Fruit fly (Drosophila melanogaster) S2 (cell line): ENCODE results near the gene lost.

Source experiments
- CG8478 ChIP-seq: fragments of >200 bp; optimal IDR thresholded peaks from 2 replicates; lab custom pipeline; 2018
- CTCF ChIP-seq, 2 experiments: fragments of >200 bp; optimal IDR thresholded peaks; 2 replicates each; lab custom pipeline; 2018

The lost gene

DNA sequence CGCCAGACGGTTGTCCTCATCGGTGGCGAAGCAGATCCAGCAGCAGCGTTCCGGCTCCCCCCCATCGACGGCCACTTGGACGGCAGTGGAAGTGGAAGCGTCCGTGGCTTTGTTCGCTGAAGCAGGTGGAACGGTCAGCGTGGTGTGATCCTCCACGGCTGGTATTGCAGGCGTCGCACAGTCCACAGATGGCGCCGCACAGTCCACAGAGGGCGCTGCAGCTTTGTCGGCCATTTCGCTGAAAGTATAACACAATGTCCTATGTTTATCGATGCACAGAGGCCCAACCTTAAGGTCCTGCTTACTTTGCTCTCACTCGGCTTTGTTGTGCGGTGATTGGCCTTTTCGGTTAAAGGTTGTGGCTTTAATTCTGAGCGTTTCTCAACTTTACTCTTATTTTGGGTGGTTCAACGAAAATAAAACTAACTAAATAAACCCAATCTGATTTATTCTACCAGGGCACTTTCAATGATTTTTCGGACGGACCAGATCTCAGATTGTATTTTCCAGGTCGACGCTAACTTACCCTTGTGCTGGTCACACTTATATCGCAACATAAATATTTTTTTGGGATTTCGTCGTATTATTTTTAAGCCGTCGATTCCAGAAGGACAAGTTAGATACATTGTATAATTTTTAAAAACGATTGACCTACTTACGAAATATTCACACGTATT lies 5.3 kb upstream of the lost start, which contains the start of gene CG9855:
TSS of gene CG9855 (minus strand) at position 473 of the 677 bp plus-strand sequence.
- no peak for TF ChIP-seq CG8478 (lab: Kevin White, UChicago)
- peak; percentile 79 to 83 for TF ChIP-seq CTCF (optimal IDR thresholded peaks at IDR 0.05; lab: Kevin White, UChicago)

DNA sequence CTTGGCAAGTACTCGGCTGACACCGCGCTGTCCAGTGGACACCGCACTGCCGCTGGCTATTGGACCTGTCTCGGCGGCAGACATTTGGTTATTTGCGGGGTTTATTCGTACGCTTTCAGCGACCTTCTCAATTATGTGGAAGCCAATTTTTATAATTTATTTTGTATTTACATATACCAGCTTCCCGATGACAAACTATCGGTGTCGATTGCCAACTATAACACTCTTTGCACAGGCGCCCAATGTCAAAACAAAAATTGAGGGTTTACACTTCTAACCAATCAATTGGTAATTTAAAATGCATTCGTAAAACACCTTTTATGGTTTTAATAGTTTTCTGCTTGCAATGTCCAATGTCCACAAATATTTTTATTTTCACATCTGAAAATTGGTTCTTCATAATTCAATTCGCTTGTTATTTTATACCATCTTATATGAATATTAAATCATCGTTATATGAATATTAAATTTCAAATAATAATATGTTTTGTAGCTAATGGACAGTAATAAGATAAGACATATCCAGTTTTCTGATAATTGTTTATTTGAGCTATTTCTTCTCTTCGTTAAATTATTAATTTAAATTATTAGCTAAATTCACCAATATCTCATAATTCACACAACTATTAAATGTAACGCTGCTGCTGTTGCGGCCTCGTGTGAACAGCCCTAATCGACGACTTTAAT lies 2.9 kb upstream of the lost start:
- TF ChIP-seq CG8478 (lab: Kevin White, UChicago) (no peak), CTCF (optimal IDR thresholded peaks at IDR 0.05; lab: Kevin White, UChicago) (no peak)

DNA sequence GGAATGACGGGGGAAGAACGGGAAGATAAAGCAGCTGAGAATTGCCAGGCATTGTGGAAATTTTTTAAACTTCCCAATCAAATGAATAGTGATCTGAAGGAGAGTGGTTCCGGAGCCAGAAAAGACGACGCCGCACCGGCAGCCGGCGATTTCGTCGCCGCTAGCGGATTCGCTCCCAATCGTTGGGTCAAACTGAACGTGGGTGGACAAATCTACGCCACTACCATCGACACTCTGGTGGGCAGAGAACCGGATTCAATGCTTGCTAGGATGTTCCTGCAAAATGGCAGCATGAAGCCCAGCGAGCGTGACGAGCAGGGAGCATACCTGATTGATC lies 2.4 kb upstream of the lost start, which contains the start of gene CG14647:
TSS of gene CG14647 (plus strand) at position 14 of the 337 bp plus-strand sequence.
- no peak for TF ChIP-seq CG8478 (lab: Kevin White, UChicago)
- no peak for TF ChIP-seq CTCF (optimal IDR thresholded peaks at IDR 0.05; lab: Kevin White, UChicago)

DNA sequence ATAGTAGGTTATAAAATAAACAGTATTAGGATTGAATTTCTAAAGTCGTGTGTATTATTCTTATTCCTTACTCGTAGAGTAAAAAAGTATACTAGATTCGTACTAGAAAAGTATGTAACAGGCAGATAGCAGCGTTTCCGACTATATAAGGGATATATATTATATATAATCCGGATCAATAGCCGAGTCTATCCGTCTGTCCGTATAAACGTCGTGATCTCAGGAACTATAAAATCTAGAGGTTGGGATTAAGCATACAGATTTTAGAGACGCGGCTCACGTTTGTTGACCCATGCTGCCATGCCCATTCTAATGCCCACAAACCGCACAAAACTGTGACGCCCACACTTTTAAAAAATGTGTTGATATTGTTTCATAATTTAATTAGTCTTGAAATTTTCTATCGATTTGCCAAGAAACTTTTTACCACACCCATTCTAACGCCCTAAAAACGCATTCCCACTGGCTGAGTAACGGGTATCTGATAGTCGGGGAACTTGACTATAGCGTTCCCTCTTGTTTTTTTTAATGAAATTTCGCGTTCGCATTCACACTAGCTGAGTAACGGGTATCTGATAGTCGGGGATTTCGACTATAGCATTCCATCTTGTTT lies 793 bp upstream of the lost start, which contains the start of gene CG9853:
TSS of gene CG9853 (minus strand) at position 51 of the 613 bp plus-strand sequence.
- TF ChIP-seq CTCF (optimal IDR thresholded peaks at IDR 0.05; lab: Kevin White, UChicago) (no peak), CG8478 (lab: Kevin White, UChicago) (no peak)

DNA sequence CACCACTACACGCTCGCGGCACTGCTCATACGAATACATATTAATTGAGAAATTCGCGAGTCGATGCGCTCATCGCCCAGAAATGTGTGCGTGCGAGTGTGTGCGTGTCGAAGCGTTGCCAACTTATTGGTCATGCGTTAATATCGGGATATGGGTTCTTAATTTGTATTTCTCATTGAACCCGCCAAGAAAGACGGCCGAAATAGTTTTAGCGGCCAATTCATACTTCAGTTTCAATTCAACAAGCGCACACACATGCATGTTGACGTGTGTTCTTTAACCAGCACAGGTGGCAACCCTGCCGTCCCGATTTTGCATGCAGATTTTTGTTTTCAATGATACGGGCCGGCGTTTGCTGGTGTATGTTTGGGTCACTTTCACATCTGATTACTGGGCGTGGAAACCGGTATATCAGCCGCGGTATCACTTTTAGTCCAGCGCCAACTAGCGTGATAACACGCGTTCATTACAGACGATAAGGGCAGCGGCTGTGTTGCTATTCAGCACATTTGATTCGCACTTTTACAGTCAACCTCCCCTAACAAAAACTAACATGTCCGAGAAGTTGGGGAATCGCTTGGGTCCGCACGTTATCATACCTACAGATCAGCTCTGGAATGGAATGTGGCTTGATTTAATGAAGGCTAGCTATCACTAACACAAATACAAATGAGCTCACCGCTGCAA lies 973 bp downstream of the lost start:
- TF ChIP-seq CG8478 (lab: Kevin White, UChicago): no peak
- no peak for TF ChIP-seq CTCF (optimal IDR thresholded peaks at IDR 0.05; lab: Kevin White, UChicago)

DNA sequence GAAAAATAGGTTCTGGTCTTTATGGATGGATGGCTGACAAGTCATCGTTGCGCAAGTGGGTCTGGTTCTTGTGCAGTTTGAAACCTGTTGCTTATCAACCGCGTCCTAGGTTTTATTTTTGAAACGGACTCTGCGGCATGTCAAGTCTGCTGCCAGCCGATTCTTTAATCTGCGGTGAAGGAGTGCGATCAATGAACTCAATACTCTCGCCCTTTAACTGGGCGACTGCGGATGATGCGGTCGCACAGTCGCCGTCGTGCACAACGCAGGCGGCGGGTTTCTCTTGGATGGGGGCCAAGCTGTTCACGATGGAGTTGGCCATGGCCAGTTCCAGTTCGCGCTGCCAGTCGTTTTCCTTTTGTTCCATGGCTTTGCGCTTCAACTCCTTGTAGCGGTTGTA lies 4.4 kb downstream of the lost start:
- TF ChIP-seq CTCF (optimal IDR thresholded peaks at IDR 0.05; lab: Kevin White, UChicago): no peak
- no peak for TF ChIP-seq CG8478 (lab: Kevin White, UChicago)

DNA sequence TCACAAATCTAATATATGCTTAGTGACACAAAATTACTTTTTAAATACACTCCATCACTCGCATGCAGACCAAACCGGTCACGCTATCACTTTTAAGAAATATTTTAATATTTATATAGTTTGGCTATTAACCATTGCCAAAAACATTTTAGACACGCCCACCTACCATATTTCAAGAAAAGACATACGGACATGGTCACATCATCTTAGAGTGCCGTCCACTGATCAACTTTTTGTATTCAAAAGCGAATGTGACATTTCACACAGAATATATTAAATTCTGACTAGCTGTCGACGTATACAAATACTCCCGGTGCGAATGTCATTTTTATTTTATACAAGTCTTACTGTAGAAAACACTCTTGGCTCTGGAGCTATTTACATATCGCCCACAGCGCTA lies 13.3 kb downstream of the lost start, which contains the start of gene CG31528:
TSS of gene CG31528 (plus strand) at position 301 of the 400 bp plus-strand sequence.
- TF ChIP-seq CTCF (optimal IDR thresholded peaks at IDR 0.05; lab: Kevin White, UChicago) (no peak), CG8478 (lab: Kevin White, UChicago) (no peak)

DNA sequence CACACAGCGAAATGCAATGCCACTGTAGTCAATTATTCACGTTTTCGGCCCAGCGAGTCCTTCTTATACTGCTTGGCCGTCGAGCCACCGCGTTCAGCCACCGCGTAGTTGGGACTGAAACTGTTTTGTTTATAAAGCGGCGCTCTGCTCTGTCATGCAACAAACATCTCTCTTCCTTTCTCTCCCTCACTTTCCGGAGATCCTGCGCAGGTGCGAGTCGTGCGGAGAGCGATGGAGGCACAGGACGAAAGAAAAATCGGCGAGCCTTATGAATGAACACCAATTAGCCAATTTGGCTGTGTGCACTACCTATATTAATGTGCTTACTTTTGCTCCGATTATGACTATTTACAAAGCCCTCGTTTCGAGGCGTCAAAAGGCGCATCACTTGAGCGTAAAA lies 16.6 kb downstream of the lost start, which contains the start of gene CG32944:
TSS of gene CG32944 (minus strand) at position 97 of the 400 bp plus-strand sequence.
- TF ChIP-seq CTCF (optimal IDR thresholded peaks at IDR 0.05; lab: Kevin White, UChicago) (no peak), CG8478 (lab: Kevin White, UChicago) (no peak)

DNA sequence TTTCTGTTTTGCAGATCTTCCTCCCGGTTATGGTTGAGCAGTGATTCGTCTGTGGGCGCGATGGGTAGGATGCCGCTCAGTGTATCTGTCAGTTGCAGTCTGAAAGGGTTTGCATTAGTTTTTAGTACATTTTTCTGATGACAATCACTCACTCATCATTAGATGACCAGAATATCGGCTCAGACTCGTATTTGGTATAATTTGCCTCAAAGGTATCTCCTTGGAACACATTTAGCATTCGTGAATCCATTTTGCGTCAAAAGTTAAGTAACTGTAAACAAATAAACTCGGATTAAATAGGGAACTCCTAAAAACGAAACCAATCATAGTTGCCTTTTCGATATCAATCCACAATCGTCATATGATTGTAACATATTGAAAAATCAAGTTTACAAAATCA lies 23.9 kb downstream of the lost start, which contains the start of gene CG31525:
TSS of gene CG31525 (plus strand) at position 301 of the 400 bp plus-strand sequence.
- TF ChIP-seq CG8478 (lab: Kevin White, UChicago) (no peak), CTCF (optimal IDR thresholded peaks at IDR 0.05; lab: Kevin White, UChicago) (no peak)

DNA sequence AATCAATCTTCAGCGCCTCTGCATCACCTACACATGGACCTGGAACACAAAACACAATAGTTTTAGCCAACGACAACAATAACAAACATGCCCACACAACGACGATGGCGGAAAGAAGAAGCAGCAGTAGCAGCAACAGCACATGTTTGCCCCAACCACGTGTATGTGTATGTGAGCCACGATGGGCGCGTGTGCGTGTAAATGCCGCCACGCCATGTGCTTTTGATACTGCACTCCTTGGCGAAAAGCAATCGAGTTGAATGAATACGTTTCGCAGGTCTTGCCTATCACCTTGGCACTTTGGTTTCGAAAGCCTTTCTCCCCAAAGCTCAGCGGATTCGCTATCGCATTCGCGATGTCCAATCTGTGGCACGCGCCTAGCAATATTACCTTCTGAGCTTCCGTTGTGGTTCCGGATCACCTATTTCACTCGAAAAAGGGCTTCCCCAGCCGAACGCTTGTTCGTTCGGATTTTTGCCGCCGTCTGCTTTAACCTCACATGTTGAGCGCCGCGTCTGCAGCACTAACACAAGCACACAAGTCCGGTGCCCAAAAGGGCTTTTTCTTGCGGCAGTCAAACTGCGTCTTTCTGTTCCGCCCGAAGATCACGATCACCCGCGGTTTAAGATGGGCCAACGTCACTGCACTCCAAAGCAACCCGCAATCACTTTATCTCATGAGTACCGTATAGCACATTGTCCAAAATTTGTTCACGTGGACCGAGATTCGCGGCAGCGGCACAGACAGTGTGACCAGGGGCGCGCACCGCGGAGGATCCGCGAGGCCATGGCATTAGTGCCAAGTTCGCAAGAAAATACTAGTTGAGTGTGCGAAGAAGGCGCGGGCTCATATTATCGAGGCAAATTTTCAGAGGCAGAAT lies 25.9 kb downstream of the lost start, which contains the start of gene srl:
TSS of gene srl (minus strand) at position 751 of the 880 bp plus-strand sequence.
- TF ChIP-seq CTCF (optimal IDR thresholded peaks at IDR 0.05; lab: Kevin White, UChicago) (peak in 1 of 2 experiments; percentile 17), CG8478 (lab: Kevin White, UChicago) (no peak)

DNA sequence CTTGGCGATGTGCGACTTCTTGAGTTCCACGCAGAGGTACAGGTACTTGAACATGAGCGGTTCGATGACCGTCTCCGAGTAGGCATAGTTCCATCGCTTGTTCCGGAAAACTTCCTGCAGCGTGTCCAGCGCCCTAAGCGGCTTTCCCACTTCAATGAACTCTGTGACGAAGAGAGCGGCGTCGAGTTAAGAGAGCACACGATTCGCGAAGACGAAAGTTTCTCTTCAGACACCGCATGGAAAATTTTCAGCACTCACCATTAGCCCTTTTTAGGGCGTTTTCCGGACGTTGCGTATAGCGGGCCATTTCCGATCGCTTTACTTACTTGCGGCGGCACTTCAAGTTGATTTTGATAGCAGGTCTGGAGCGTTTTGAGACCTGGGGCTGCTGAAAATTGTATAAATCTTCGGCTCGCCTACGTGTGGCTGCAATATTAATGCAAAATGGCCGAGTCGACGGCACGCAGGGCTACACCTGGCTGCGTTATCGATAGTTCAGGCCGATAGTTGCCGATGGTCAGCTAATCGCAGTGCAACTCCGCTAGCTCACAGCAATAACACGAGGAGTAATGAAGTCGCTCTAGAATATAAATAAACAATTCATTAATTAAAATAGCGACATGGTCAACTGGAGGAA lies 30.7 kb downstream of the lost start, which contains the start of the genes eIF3a and CG1074:
TSS of gene eIF3a (minus strand) at position 455 of the 637 bp plus-strand sequence.
TSS of gene CG1074 (plus strand) at position 525 of the 637 bp plus-strand sequence.
- TF ChIP-seq CTCF (optimal IDR thresholded peaks at IDR 0.05; lab: Kevin White, UChicago) (peak in 1 of 2 experiments; percentile 45), CG8478 (lab: Kevin White, UChicago) (no peak)

DNA sequence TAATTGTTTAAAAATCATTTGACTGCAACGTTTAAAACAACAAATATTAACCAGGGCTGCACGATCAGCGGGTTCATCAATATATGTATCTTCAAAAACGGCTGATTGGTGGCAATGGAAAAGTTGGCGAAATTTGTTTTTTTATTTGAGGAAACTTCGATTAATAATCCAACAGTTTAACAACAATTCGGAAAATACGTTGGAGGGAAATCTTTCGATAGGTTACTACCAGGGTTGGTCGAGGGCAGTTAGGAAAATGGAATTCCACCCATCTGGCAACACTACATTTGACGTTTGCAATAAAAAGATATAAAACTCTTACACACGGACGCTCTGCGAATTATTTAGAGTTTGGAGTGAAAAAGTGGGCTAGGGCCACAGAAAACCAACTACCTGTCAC lies 34.2 kb downstream of the lost start, which contains the start of the genes Lipt2 and CG14650:
TSS of gene Lipt2 (minus strand) at position 217 of the 400 bp plus-strand sequence.
TSS of gene CG14650 (plus strand) at position 275 of the 400 bp plus-strand sequence.
- peak; percentile 8 to 9 for TF ChIP-seq CTCF (optimal IDR thresholded peaks at IDR 0.05; lab: Kevin White, UChicago)
- no peak for TF ChIP-seq CG8478 (lab: Kevin White, UChicago)
